Worm (Caenorhabditis elegans) whole organism, young adult: ENCODE measurements around the gene C28C12.11.

Experiments used
- B0336.3 ChIP-seq: fragments of 200-800 bp; sonication (Bioruptor generic); IDR thresholded peaks from 2 replicates; pipeline ENCODE4 v1.3.6; 2022; ENCODE audit warnings: missing genetic modification characterization, missing compliant biosample characterization
- C06A6.2 ChIP-seq: fragments of 200-800 bp; sonication (Bioruptor generic); conservative IDR thresholded peaks from 2 replicates; pipeline ENCODE4 v1.3.6; 2022; ENCODE audit warnings: missing genetic modification characterization, missing compliant biosample characterization
- F22D6.2 ChIP-seq: sonication (generic microtip); optimal IDR thresholded peaks from 2 replicates; lab custom pipeline; 2016; ENCODE audit warnings: mild to moderate bottlenecking, missing genetic modification characterization, missing compliant biosample characterization
- F33H1.4 ChIP-seq: fragments of 200-800 bp; sonication (Bioruptor generic); IDR thresholded peaks from 2 replicates; pipeline ENCODE4 v1.3.6; 2022; ENCODE audit warnings: missing genetic modification reagents, missing genetic modification characterization, missing compliant biosample characterization
- K11D2.4 ChIP-seq: fragments of 200-800 bp; sonication (Bioruptor generic); IDR thresholded peaks from 2 replicates; pipeline ENCODE4 v1.3.6; 2022; ENCODE audit warnings: missing genetic modification reagents, missing genetic modification characterization, missing compliant biosample characterization
- T07F8.4 ChIP-seq: sonication (generic microtip); optimal IDR thresholded peaks from 2 replicates; lab custom pipeline; 2016; ENCODE audit warnings: mild to moderate bottlenecking, missing genetic modification characterization, moderate library complexity, missing compliant biosample characterization
- Y53G8AR.9 ChIP-seq: fragments of 200-800 bp; sonication (Bioruptor generic); conservative IDR thresholded peaks from 2 replicates; pipeline ENCODE4 v1.3.6; 2022; ENCODE audit warnings: missing genetic modification reagents, missing genetic modification characterization, missing compliant biosample characterization
- Y95B8A.8 ChIP-seq: fragments of 200-800 bp; sonication (Bioruptor generic); IDR thresholded peaks from 2 replicates; pipeline ENCODE4 v1.3.6; 2022; ENCODE audit warnings: missing genetic modification reagents, missing genetic modification characterization, missing compliant biosample characterization
- ama-1 ChIP-seq, 3 experiments: fragments of 150-350 bp in 1 of 3; sonication (generic microtip) in 2 of 3; optimal IDR thresholded peaks; 2 replicates each; lab custom pipeline; 2014 to 2018; ENCODE audit warnings: missing biosample characterization in 2 of 3, missing genetic modification characterization in 2 of 3, missing genetic modification reagents in 2 of 3
- aptf-2 ChIP-seq: fragments of 200-800 bp; sonication (Bioruptor generic); conservative IDR thresholded peaks from 2 replicates; pipeline ENCODE4 v1.3.6; 2022; ENCODE audit warnings: missing genetic modification reagents, missing genetic modification characterization, missing compliant biosample characterization
- aptf-3 ChIP-seq: fragments of 200-800 bp; sonication (Bioruptor generic); IDR thresholded peaks from 2 replicates; pipeline ENCODE4 v1.3.6; 2022; ENCODE audit warnings: missing genetic modification characterization, missing compliant biosample characterization
- attf-6 ChIP-seq: fragments of 200-800 bp; sonication (Bioruptor generic); IDR thresholded peaks from 2 replicates; pipeline ENCODE4 v1.3.6; 2022; ENCODE audit warnings: missing genetic modification reagents, missing genetic modification characterization, missing compliant biosample characterization
- bed-1 ChIP-seq: fragments of 200-800 bp; sonication (Bioruptor generic); IDR thresholded peaks from 2 replicates; pipeline ENCODE4 v1.3.6; 2022; ENCODE audit warnings: missing genetic modification reagents, missing genetic modification characterization, missing compliant biosample characterization
- cebp-2 ChIP-seq: fragments of 200-800 bp; sonication (Bioruptor generic); IDR thresholded peaks from 2 replicates; pipeline ENCODE4 v1.3.6; 2022; ENCODE audit warnings: missing genetic modification characterization, missing compliant biosample characterization
- ceh-100 ChIP-seq: fragments of 200-800 bp; sonication (Bioruptor generic); IDR thresholded peaks from 2 replicates; pipeline ENCODE4 v1.3.6; 2022; ENCODE audit warnings: missing genetic modification reagents, missing genetic modification characterization, missing compliant biosample characterization
- ceh-27 ChIP-seq: fragments of 200-800 bp; sonication (Bioruptor generic); optimal IDR thresholded peaks from 2 replicates; lab custom pipeline; 2018; ENCODE audit warnings: mild to moderate bottlenecking, missing genetic modification characterization, moderate library complexity, missing compliant biosample characterization
- ceh-79 ChIP-seq: sonication (generic microtip); optimal IDR thresholded peaks from 2 replicates; lab custom pipeline; 2017; ENCODE audit warnings: mild to moderate bottlenecking, missing genetic modification characterization, missing compliant biosample characterization
- ceh-91 ChIP-seq: fragments of 200-800 bp; sonication (Bioruptor generic); IDR thresholded peaks from 2 replicates; pipeline ENCODE4 v1.3.6; 2022; ENCODE audit warnings: missing genetic modification reagents, missing genetic modification characterization, missing compliant biosample characterization
- chd-7 ChIP-seq: sonication (generic microtip); optimal IDR thresholded peaks from 2 replicates; lab custom pipeline; 2016; ENCODE audit warnings: mild to moderate bottlenecking, missing genetic modification characterization, moderate library complexity, missing compliant biosample characterization
- dox-1 ChIP-seq: fragments of 200-800 bp; sonication (Bioruptor generic); IDR thresholded peaks from 2 replicates; pipeline ENCODE4 v1.3.6; 2022; ENCODE audit warnings: missing genetic modification reagents, missing genetic modification characterization, missing compliant biosample characterization
- efl-1 ChIP-seq: fragments of 150-350 bp; optimal IDR thresholded peaks from 2 replicates; lab custom pipeline; 2014; ENCODE audit warnings: missing biosample characterization, missing genetic modification reagents, missing genetic modification characterization
- ets-4 ChIP-seq: fragments of 200-800 bp; sonication (Bioruptor generic); optimal IDR thresholded peaks from 2 replicates; lab custom pipeline; 2018; ENCODE audit warnings: mild to moderate bottlenecking, missing genetic modification characterization, missing compliant biosample characterization
- hlh-26 ChIP-seq: fragments of 200-800 bp; sonication (Bioruptor generic); conservative IDR thresholded peaks from 2 replicates; pipeline ENCODE4 v1.3.6; 2022; ENCODE audit warnings: missing genetic modification reagents, missing genetic modification characterization, missing compliant biosample characterization
- hrde-1 ChIP-seq: sonication (generic microtip); optimal IDR thresholded peaks from 2 replicates; lab custom pipeline; 2016; ENCODE audit warnings: missing genetic modification characterization, mild to moderate bottlenecking, missing compliant biosample characterization, moderate library complexity, missing genotype, missing genetic modification reagents, borderline replicate concordance
- hsf-1 ChIP-seq: fragments of 200-800 bp; sonication (Bioruptor generic); IDR thresholded peaks from 2 replicates; pipeline ENCODE4 v1.3.6; 2022; ENCODE audit warnings: missing genetic modification reagents, missing genetic modification characterization, missing compliant biosample characterization
- lag-1 ChIP-seq: fragments of 200-800 bp; sonication (Bioruptor generic); IDR thresholded peaks from 2 replicates; pipeline ENCODE4 v1.3.6; 2022; ENCODE audit warnings: missing genetic modification reagents, missing genetic modification characterization, missing compliant biosample characterization
- let-526 ChIP-seq: fragments of 200-800 bp; sonication (Bioruptor generic); IDR thresholded peaks from 2 replicates; pipeline ENCODE4 v1.3.6; 2022; ENCODE audit warnings: missing genetic modification reagents, missing genetic modification characterization, missing compliant biosample characterization
- lin-35 ChIP-seq, 3 experiments: fragments of 150-350 bp in 2 of 3; sonication (generic microtip) in 1 of 3; optimal IDR thresholded peaks; 2 replicates each; lab custom pipeline; 2014 to 2018; ENCODE audit warnings: missing biosample characterization in 3 of 3, missing genetic modification characterization in 3 of 3, missing genetic modification reagents in 3 of 3
- lin-54 ChIP-seq: fragments of 200-800 bp; sonication (Bioruptor generic); optimal IDR thresholded peaks from 2 replicates; lab custom pipeline; 2018; ENCODE audit warnings: mild to moderate bottlenecking, missing genetic modification characterization, missing compliant biosample characterization
- madf-8 ChIP-seq: fragments of 200-800 bp; sonication (Bioruptor generic); conservative IDR thresholded peaks from 2 replicates; pipeline ENCODE4 v1.3.6; 2022; ENCODE audit warnings: missing genetic modification reagents, missing genetic modification characterization, missing compliant biosample characterization
- mcd-1 ChIP-seq: fragments of 200-800 bp; sonication (Bioruptor generic); IDR thresholded peaks from 2 replicates; pipeline ENCODE4 v1.3.6; 2022; ENCODE audit warnings: missing genetic modification reagents, missing genetic modification characterization, missing compliant biosample characterization
- mes-4 ChIP-seq: sonication (generic microtip); optimal IDR thresholded peaks from 2 replicates; lab custom pipeline; 2016; ENCODE audit warnings: missing genotype, missing genetic modification characterization, missing compliant biosample characterization
- mxl-1 ChIP-seq: sonication (generic microtip); optimal IDR thresholded peaks from 2 replicates; lab custom pipeline; 2016; ENCODE audit warnings: missing genetic modification characterization, missing compliant biosample characterization
- nhr-27 ChIP-seq: fragments of 200-800 bp; sonication (Bioruptor generic); optimal IDR thresholded peaks from 2 replicates; lab custom pipeline; 2018; ENCODE audit warnings: mild to moderate bottlenecking, missing genetic modification characterization, moderate library complexity, missing compliant biosample characterization
- nhr-90 ChIP-seq: sonication (generic microtip); optimal IDR thresholded peaks from 2 replicates; lab custom pipeline; 2016; ENCODE audit warnings: missing genotype, mild to moderate bottlenecking, missing genetic modification characterization, missing compliant biosample characterization
- repo-1 ChIP-seq: sonication (generic microtip); optimal IDR thresholded peaks from 2 replicates; lab custom pipeline; 2017; ENCODE audit warnings: mild to moderate bottlenecking, missing genetic modification characterization, missing compliant biosample characterization
- snpc-1.3 ChIP-seq: sonication (generic microtip); optimal IDR thresholded peaks from 2 replicates; lab custom pipeline; 2017; ENCODE audit warnings: missing genetic modification characterization, mild to moderate bottlenecking, missing compliant biosample characterization, antibody characterized with exemption, moderate library complexity, missing genotype, missing genetic modification reagents; ENCODE audit not compliant: insufficient read depth
- snpc-3.4 ChIP-seq: sonication (generic microtip); optimal IDR thresholded peaks from 2 replicates; lab custom pipeline; 2017; ENCODE audit warnings: missing genetic modification characterization, mild to moderate bottlenecking, missing compliant biosample characterization, antibody characterized with exemption, moderate library complexity, missing genotype, missing genetic modification reagents
- somi-1 ChIP-seq: fragments of 200-800 bp; sonication (Bioruptor generic); optimal IDR thresholded peaks from 2 replicates; lab custom pipeline; 2018; ENCODE audit warnings: mild to moderate bottlenecking, missing genetic modification characterization, missing compliant biosample characterization
- sptf-2 ChIP-seq: fragments of 200-800 bp; sonication (Bioruptor generic); optimal IDR thresholded peaks from 2 replicates; lab custom pipeline; 2018; ENCODE audit warnings: mild to moderate bottlenecking, missing genetic modification characterization, missing compliant biosample characterization
- unc-130 ChIP-seq: sonication (generic microtip); optimal IDR thresholded peaks from 2 replicates; lab custom pipeline; 2016; ENCODE audit warnings: missing genetic modification reagents, missing genetic modification characterization, missing compliant biosample characterization
- unc-62 ChIP-seq: fragments of 150-350 bp; optimal IDR thresholded peaks from 2 replicates; lab custom pipeline; 2014; ENCODE audit warnings: missing biosample characterization, missing genetic modification reagents, missing genetic modification characterization
- xnd-1 ChIP-seq: sonication (generic microtip); optimal IDR thresholded peaks from 2 replicates; lab custom pipeline; 2016; ENCODE audit warnings: missing genotype, missing genetic modification reagents, missing genetic modification characterization, missing compliant biosample characterization
- ztf-18 ChIP-seq: sonication (generic microtip); optimal IDR thresholded peaks from 2 replicates; lab custom pipeline; 2016; ENCODE audit warnings: missing genotype, mild to moderate bottlenecking, missing genetic modification characterization, missing compliant biosample characterization
- ztf-22 ChIP-seq: fragments of 200-800 bp; sonication (Bioruptor generic); optimal IDR thresholded peaks from 2 replicates; lab custom pipeline; 2018; ENCODE audit warnings: mild to moderate bottlenecking, missing genetic modification characterization, moderate library complexity, missing compliant biosample characterization
- ztf-26 ChIP-seq: sonication (generic microtip); optimal IDR thresholded peaks from 2 replicates; lab custom pipeline; 2017; ENCODE audit warnings: missing genetic modification characterization, missing compliant biosample characterization
- ztf-3 ChIP-seq: fragments of 200-800 bp; sonication (Bioruptor generic); optimal IDR thresholded peaks from 2 replicates; lab custom pipeline; 2018; ENCODE audit warnings: mild to moderate bottlenecking, missing genetic modification characterization, missing compliant biosample characterization
- ztf-6 ChIP-seq: fragments of 200-800 bp; sonication (Bioruptor generic); IDR thresholded peaks from 2 replicates; pipeline ENCODE4 v1.3.6; 2022; ENCODE audit warnings: missing genetic modification reagents, missing genetic modification characterization, missing compliant biosample characterization

The C28C12.11 gene

DNA sequence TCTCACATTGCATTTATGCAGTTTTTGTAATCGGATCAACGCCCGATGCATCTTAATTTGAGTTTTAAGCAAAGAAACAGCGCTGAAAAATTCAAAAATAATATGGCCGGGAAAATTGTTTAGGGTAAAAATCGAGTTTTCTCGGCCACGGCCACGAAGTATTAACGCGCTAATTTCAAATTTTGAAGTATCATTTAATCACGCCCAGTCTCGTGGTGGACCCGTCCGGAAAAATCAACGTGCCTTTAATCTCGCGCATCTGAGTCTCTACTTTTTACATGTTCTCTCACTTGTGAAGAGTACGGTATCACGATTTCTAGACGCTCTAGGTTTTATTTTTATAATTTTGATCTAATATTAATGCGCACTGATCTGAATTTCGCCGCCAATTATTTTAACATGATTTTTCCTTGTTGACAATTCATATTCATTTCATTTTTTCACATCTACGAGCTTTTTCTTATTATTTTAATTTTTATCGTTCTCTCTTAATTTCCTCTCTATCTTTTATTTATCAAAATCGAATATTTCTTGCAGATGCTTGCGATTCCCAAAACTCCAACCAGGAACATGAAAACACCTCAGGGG lies 25.0 kb downstream of the C28C12.11 start, which contains the start of the genes acdh-13 and mesp-1 (continued):
- TF ChIP-seq nhr-27 (tag; lab: Kevin White, UChicago) (no peak), ztf-6 (GFP tag; lab: Robert Waterston, UW) (no peak), ceh-27 (peak; percentile 21), T07F8.4 (tag; lab: Kevin White, UChicago) (no peak), sptf-2 (GFP tag; lab: Kevin White, UChicago) (no peak), somi-1 (GFP tag; lab: Kevin White, UChicago) (no peak), F22D6.2 (tag; lab: Kevin White, UChicago) (no peak), C06A6.2 (GFP tag; lab: Robert Waterston, UW) (no peak), chd-7 (tag; lab: Kevin White, UChicago) (no peak), hrde-1 (no peak), mxl-1 (tag; lab: Kevin White, UChicago) (no peak), madf-8 (GFP tag; lab: Robert Waterston, UW) (peak; percentile 94), let-526 (GFP tag; lab: Robert Waterston, UW) (no peak), xnd-1 (peak; percentile 91), ztf-3 (no peak), aptf-3 (no peak), B0336.3 (no peak), dox-1 (GFP tag; lab: Robert Waterston, UW) (peak; percentile 92), lin-54 (GFP tag; lab: Kevin White, UChicago) (peak; percentile 95), ztf-18 (peak; percentile 29), F33H1.4 (GFP tag; lab: Robert Waterston, UW) (peak; percentile 79), ets-4 (GFP tag; lab: Kevin White, UChicago) (no peak), ceh-100 (peak; percentile 43; the same call in 1 of the 2 replicates), repo-1 (tag; lab: Kevin White, UChicago) (no peak), mcd-1 (GFP tag; lab: Robert Waterston, UW) (peak; percentile 58), mes-4 (tag; lab: Kevin White, UChicago) (no peak), hlh-26 (GFP tag; lab: Robert Waterston, UW) (no peak), attf-6 (GFP tag; lab: Robert Waterston, UW) (peak; percentile 77; the same call in 1 of the 2 replicates), ceh-91 (peak; percentile 90), K11D2.4 (GFP tag; lab: Robert Waterston, UW) (no peak), Y95B8A.8 (GFP tag; lab: Robert Waterston, UW) (peak; percentile 72; the same call in 1 of the 2 replicates), snpc-1.3 (tag; lab: Kevin White, UChicago) (peak; percentile 81), lag-1 (GFP tag; lab: Robert Waterston, UW) (no peak), ama-1 (optimal IDR thresholded peaks at IDR 0.05; lab: Kevin White, UChicago) (no peak), ama-1 (GFP tag; optimal IDR thresholded peaks at IDR 0.05; lab: Kevin White, UChicago) (no peak), unc-130 (GFP tag; lab: Kevin White, UChicago) (peak; percentile 94), lin-35 (GFP tag; optimal IDR thresholded peaks at IDR 0.05; lab: Kevin White, UChicago) (peak; percentile 9 to 63 (median 40)), bed-1 (no peak), unc-62 (no peak), ztf-22 (GFP tag; lab: Kevin White, UChicago) (no peak), nhr-90 (tag; lab: Kevin White, UChicago) (no peak), snpc-3.4 (tag; lab: Kevin White, UChicago) (peak; percentile 81), ceh-79 (tag; lab: Kevin White, UChicago) (no peak), aptf-2 (GFP tag; lab: Robert Waterston, UW) (peak; percentile 45; the same call in 1 of the 2 replicates), hsf-1 (GFP tag; lab: Robert Waterston, UW) (peak; percentile 86), cebp-2 (no peak), ztf-26 (no peak), Y53G8AR.9 (no peak), efl-1 (GFP tag; lab: Kevin White, UChicago) (peak; percentile 93)
